Worm (Caenorhabditis elegans): Measurements from ENCODE around the gene fbxa-5.

Gene fbxa-5

DNA sequence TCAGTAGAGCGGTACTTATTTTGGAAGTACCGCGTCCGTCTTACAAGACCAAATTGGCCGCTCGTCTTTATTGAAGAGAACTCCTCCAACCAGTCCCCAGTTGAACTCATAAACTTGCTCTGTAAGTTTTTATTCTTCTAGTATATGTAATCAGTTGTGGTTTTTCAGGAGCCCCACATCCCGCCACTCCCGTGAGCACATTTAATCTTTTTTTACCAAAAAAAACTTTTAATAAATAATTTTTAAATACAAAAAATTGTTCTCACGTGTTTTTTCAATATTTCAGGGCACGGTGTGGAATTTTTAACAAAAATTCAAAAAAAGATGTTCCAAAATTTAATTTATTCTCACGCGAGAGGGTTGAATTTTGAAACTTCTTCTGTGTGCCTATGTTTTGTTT lies 15.6 kb downstream of the fbxa-5 start, which contains the start of gene fbxa-14:
Gene fbxa-14, minus strand, starts transcription at position 101 of the 400 bp plus-strand sequence.
- TF ChIP-seq rnt-1 (tag; optimal IDR thresholded peaks at IDR 0.05) (no peak), egl-13 (tag; optimal IDR thresholded peaks at IDR 0.05) (no peak), nhr-12 (tag; optimal IDR thresholded peaks at IDR 0.05) (no peak), blmp-1 (tag; optimal IDR thresholded peaks at IDR 0.05) (no peak), sup-37 (GFP tag; optimal IDR thresholded peaks at IDR 0.05) (no peak), alr-1 (tag; optimal IDR thresholded peaks at IDR 0.05; ENCODE audit: borderline replicate concordance) (no peak), lin-13 (GFP tag; optimal IDR thresholded peaks at IDR 0.05) (no peak), vab-15 (tag; optimal IDR thresholded peaks at IDR 0.05) (no peak)

- TF ChIP-seq pax-3 (tag; optimal IDR thresholded peaks at IDR 0.05), result peak; percentile 16
- peak; percentile 92 for TF ChIP-seq elt-2 (tag; optimal IDR thresholded peaks at IDR 0.05)
- TF ChIP-seq blmp-1 (tag; optimal IDR thresholded peaks at IDR 0.05), result no peak
- TF ChIP-seq fos-1 (tag; optimal IDR thresholded peaks at IDR 0.05), result no peak
- TF ChIP-seq lsy-2 (tag; optimal IDR thresholded peaks at IDR 0.05), result peak in 1 of 2 experiments; percentile 20
- peak; percentile 89 for TF ChIP-seq pqm-1 (tag; optimal IDR thresholded peaks at IDR 0.05)
Observed at ce11 chrIII:1323555-1323954, 16.6 kb downstream of the fbxa-5 start.

ce11 chrIII:1321561-1321960 lies 18.6 kb downstream of the fbxa-5 start, which contains the start of gene fbxa-15:
Gene fbxa-15 (minus strand): TSS chrIII:1321661.
- TF ChIP-seq C04F5.9 (tag; optimal IDR thresholded peaks at IDR 0.05) (no peak), blmp-1 (tag; optimal IDR thresholded peaks at IDR 0.05) (no peak), lin-13 (GFP tag; optimal IDR thresholded peaks at IDR 0.05) (no peak), ama-1 (optimal IDR thresholded peaks at IDR 0.05) (no peak), egl-13 (tag; optimal IDR thresholded peaks at IDR 0.05) (no peak), unc-98 (GFP tag; IDR thresholded peaks at IDR 0.05) (no peak), snpc-4 (tag; optimal IDR thresholded peaks at IDR 0.05) (no peak), ceh-88 (GFP tag; IDR thresholded peaks at IDR 0.05) (no peak), hpl-2 (GFP tag; optimal IDR thresholded peaks at IDR 0.05) (no peak), lin-14 (GFP tag; optimal IDR thresholded peaks at IDR 0.05) (no peak), grh-1 (GFP tag; IDR thresholded peaks at IDR 0.05) (no peak), C34B4.2 (tag; optimal IDR thresholded peaks at IDR 0.05) (no peak), hlh-17 (GFP tag; optimal IDR thresholded peaks at IDR 0.05; ENCODE audit: borderline replicate concordance) (no peak), vab-15 (tag; optimal IDR thresholded peaks at IDR 0.05) (no peak), jun-1 (tag; optimal IDR thresholded peaks at IDR 0.05) (no peak), ceh-82 (tag; optimal IDR thresholded peaks at IDR 0.05) (no peak), aha-1 (tag; optimal IDR thresholded peaks at IDR 0.05) (no peak)

DNA sequence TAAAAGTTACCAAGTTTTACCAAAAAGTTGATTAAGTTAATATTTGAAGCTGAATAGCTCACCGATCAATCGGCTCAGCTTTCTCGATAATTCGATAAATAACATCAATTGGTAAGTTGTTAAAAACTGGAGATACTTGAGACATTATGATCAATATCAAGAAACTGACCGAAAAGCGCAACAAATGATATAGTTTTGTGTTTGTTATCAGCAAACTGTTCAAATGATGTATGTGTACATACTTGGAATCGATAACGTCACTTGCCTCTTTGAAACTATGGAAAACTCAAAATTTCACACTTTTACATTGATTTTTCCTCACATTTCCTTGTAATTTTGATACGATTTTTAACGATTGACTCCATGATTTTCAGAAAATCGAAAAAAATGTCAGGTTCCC lies 25.1 kb downstream of the fbxa-5 start, which contains the start of the genes fbxa-80 and fbxa-19:
Gene fbxa-80, minus strand, starts transcription at position 173 of the 400 bp plus-strand sequence.
Gene fbxa-19, plus strand, starts transcription at position 364 of the 400 bp plus-strand sequence.
- TF ChIP-seq nhr-20 (tag; optimal IDR thresholded peaks at IDR 0.05) (no peak), elt-2 (tag; optimal IDR thresholded peaks at IDR 0.05) (peak; percentile 33)

- TF ChIP-seq ztf-4 (tag; optimal IDR thresholded peaks at IDR 0.05) (no peak), rnt-1 (tag; optimal IDR thresholded peaks at IDR 0.05) (no peak), efl-1 (optimal IDR thresholded peaks at IDR 0.05) (no peak), efl-1 (GFP tag; optimal IDR thresholded peaks at IDR 0.05 in 1 of 2) (peak in 1 of 2 experiments; percentile 24), unc-62 (GFP tag; optimal IDR thresholded peaks at IDR 0.05) (no peak), grh-1 (GFP tag; IDR thresholded peaks at IDR 0.05) (no peak)
Observed at ce11 chrIII:1314283-1314682, 25.9 kb downstream of the fbxa-5 start.

DNA sequence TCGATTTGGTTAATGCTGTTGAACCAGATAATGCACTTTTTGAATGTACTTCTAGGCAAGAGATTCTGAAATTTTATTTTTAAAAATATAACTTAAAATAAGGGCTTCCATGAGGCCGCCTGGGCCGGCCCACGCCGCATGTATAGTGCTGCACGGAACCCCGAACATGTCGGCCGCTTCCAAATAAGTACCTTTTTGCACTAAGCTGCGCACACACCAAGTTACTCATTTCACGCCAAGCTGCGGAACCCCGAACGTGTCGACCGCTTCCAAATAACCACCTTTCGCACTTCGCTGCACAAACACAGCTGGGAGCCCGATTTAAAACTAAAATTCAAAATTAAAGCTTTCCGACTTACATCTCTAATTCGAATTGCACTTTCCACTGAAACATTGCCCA lies 28.8 kb downstream of the fbxa-5 start:
- no peak for TF ChIP-seq unc-62 (GFP tag; optimal IDR thresholded peaks at IDR 0.05)
- TF ChIP-seq egl-13 (tag; optimal IDR thresholded peaks at IDR 0.05), result no peak
- no peak for TF ChIP-seq xbp-1 (tag; optimal IDR thresholded peaks at IDR 0.05)
- TF ChIP-seq fkh-10 (GFP tag; optimal IDR thresholded peaks at IDR 0.05), result no peak
- TF ChIP-seq ceh-88 (GFP tag; IDR thresholded peaks at IDR 0.05), result no peak
- TF ChIP-seq swsn-7 (tag; optimal IDR thresholded peaks at IDR 0.05), result no peak
- no peak for TF ChIP-seq lsy-2 (tag; optimal IDR thresholded peaks at IDR 0.05)
- TF ChIP-seq lin-39 (tag; optimal IDR thresholded peaks at IDR 0.05), result no peak
- no peak for TF ChIP-seq blmp-1 (tag; optimal IDR thresholded peaks at IDR 0.05)
- no peak for TF ChIP-seq sox-4 (tag; optimal IDR thresholded peaks at IDR 0.05)
- no peak for TF ChIP-seq zag-1 (tag; optimal IDR thresholded peaks at IDR 0.05)
- no peak for TF ChIP-seq nhr-77 (tag; optimal IDR thresholded peaks at IDR 0.05)
